Worm (Caenorhabditis elegans) whole organism, L3 larva: ENCODE results near the gene C37C3.12.

Experiments used
- aly-2 ChIP-seq: fragments of 150-350 bp; optimal IDR thresholded peaks from 2 replicates; lab custom pipeline; 2014; ENCODE audit warnings: missing biosample characterization, missing genetic modification characterization
- elt-1 ChIP-seq: fragments of 150-350 bp; optimal IDR thresholded peaks from 2 replicates; lab custom pipeline; 2014; ENCODE audit warnings: missing biosample characterization, missing genetic modification characterization
- jun-1 ChIP-seq: fragments of 150-350 bp; optimal IDR thresholded peaks from 2 replicates; lab custom pipeline; 2014; ENCODE audit warnings: missing biosample characterization, missing genetic modification reagents, missing genetic modification characterization
- nfya-1 ChIP-seq: sonication (generic microtip); optimal IDR thresholded peaks from 2 replicates; lab custom pipeline; 2017; ENCODE audit warnings: missing genetic modification characterization, mild to moderate bottlenecking, missing compliant biosample characterization, antibody characterized with exemption, moderate library complexity; ENCODE audit not compliant: insufficient read depth
- nhr-12 ChIP-seq: fragments of 150-350 bp; optimal IDR thresholded peaks from 2 replicates; lab custom pipeline; 2014; ENCODE audit warnings: missing biosample characterization, missing genetic modification characterization
- nhr-76 ChIP-seq: fragments of 150-350 bp; sonication (generic microtip); optimal IDR thresholded peaks from 5 replicates; lab custom pipeline; 2014; ENCODE audit warnings: missing biosample characterization, missing genetic modification characterization
- pha-4 ChIP-seq: fragments of 150-350 bp; optimal IDR thresholded peaks from 2 replicates; lab custom pipeline; 2014; ENCODE audit warnings: missing biosample characterization, missing genetic modification reagents, missing genetic modification characterization
- sea-2 ChIP-seq: fragments of 150-350 bp; sonication (generic microtip); optimal IDR thresholded peaks from 4 replicates; lab custom pipeline; 2014; ENCODE audit warnings: missing biosample characterization, missing genetic modification reagents, missing genetic modification characterization
- tbx-2 ChIP-seq: sonication (generic microtip); optimal IDR thresholded peaks from 2 replicates; lab custom pipeline; 2016; ENCODE audit warnings: mild to moderate bottlenecking, missing genetic modification characterization, missing compliant biosample characterization
- unc-39 ChIP-seq: sonication (generic microtip); optimal IDR thresholded peaks from 4 replicates; lab custom pipeline; 2017; ENCODE audit warnings: missing biosample characterization, missing genetic modification characterization
- ztf-11 ChIP-seq: fragments of 150-350 bp; optimal IDR thresholded peaks from 2 replicates; lab custom pipeline; 2014; ENCODE audit warnings: missing biosample characterization, missing genetic modification characterization
- ztf-4 ChIP-seq: fragments of 150-350 bp; optimal IDR thresholded peaks from 2 replicates; lab custom pipeline; 2014; ENCODE audit warnings: missing biosample characterization, missing genetic modification characterization

- no peak for TF ChIP-seq jun-1 (tag; lab: Kevin White, UChicago)
- no peak for TF ChIP-seq nhr-76 (tag; lab: Kevin White, UChicago)
- TF ChIP-seq elt-1 (tag; lab: Kevin White, UChicago), result no peak
- no peak for TF ChIP-seq nfya-1
- TF ChIP-seq unc-39 (tag; lab: Kevin White, UChicago), result no peak
- TF ChIP-seq aly-2 (tag; lab: Kevin White, UChicago), result no peak
- TF ChIP-seq nhr-12 (tag; lab: Kevin White, UChicago), result no peak
- TF ChIP-seq ztf-11, result no peak
- TF ChIP-seq pha-4, result no peak
- no peak for TF ChIP-seq sea-2 (GFP tag; lab: Kevin White, UChicago)
- TF ChIP-seq ztf-4 (tag; lab: Kevin White, UChicago), result no peak
- TF ChIP-seq tbx-2, result no peak
These were observed 15.2 kb downstream of the C37C3.12 start for ce11 chrV:7824138-7824537.
